Fruit fly (Drosophila melanogaster): Measurements from ENCODE around the gene CG43867.

Gene CG43867

dm6 chrX:921359-921758 is 6.4 kb downstream of the CG43867 start:
- TF ChIP-seq CG6163 (GFP tag; IDR thresholded peaks at IDR 0.05) = no peak
- TF ChIP-seq ss (GFP tag; optimal IDR thresholded peaks at IDR 0.05) = no peak
- TF ChIP-seq Gug (GFP tag; IDR thresholded peaks at IDR 0.05) = no peak
- no peak for TF ChIP-seq net (GFP tag; optimal IDR thresholded peaks at IDR 0.05)
- no peak for TF ChIP-seq Met (GFP tag; optimal IDR thresholded peaks at IDR 0.05)
- TF ChIP-seq Ets96B (tag; optimal IDR thresholded peaks at IDR 0.05) = no peak
- peak; percentile 40 for TF ChIP-seq Hr39 (GFP tag; optimal IDR thresholded peaks at IDR 0.05)
- TF ChIP-seq CG3032 (tag; optimal IDR thresholded peaks at IDR 0.05) = no peak
- TF ChIP-seq CG6792 (GFP tag; optimal IDR thresholded peaks at IDR 0.05) = peak; percentile 18
- peak; percentile 27 for TF ChIP-seq CG31627 (GFP tag; optimal IDR thresholded peaks at IDR 0.05)
- no peak for TF ChIP-seq Sox15 (GFP tag; optimal IDR thresholded peaks at IDR 0.05)
- no peak for TF ChIP-seq CG8319 (GFP tag; optimal IDR thresholded peaks at IDR 0.05)
- TF ChIP-seq Eip78C (GFP tag) = no peak
- TF ChIP-seq Blimp-1 (GFP tag; optimal IDR thresholded peaks at IDR 0.05) = no peak
- TF ChIP-seq Eip75B (GFP tag; optimal IDR thresholded peaks at IDR 0.05) = no peak
- TF ChIP-seq Smox (GFP tag; optimal IDR thresholded peaks at IDR 0.05) = no peak
- TF ChIP-seq CG11902 (GFP tag; optimal IDR thresholded peaks at IDR 0.05) = no peak
- TF ChIP-seq CG6854 (GFP tag; optimal IDR thresholded peaks at IDR 0.05) = no peak
- TF ChIP-seq Sox14 (GFP tag; optimal IDR thresholded peaks at IDR 0.05) = no peak
- TF ChIP-seq svp (GFP tag) = peak; percentile 54
- no peak for TF ChIP-seq fkh (GFP tag; optimal IDR thresholded peaks at IDR 0.05)
- no peak for TF ChIP-seq Sox102F (GFP tag; optimal IDR thresholded peaks at IDR 0.05)
- TF ChIP-seq CG10631 (GFP tag; optimal IDR thresholded peaks at IDR 0.05) = no peak

DNA sequence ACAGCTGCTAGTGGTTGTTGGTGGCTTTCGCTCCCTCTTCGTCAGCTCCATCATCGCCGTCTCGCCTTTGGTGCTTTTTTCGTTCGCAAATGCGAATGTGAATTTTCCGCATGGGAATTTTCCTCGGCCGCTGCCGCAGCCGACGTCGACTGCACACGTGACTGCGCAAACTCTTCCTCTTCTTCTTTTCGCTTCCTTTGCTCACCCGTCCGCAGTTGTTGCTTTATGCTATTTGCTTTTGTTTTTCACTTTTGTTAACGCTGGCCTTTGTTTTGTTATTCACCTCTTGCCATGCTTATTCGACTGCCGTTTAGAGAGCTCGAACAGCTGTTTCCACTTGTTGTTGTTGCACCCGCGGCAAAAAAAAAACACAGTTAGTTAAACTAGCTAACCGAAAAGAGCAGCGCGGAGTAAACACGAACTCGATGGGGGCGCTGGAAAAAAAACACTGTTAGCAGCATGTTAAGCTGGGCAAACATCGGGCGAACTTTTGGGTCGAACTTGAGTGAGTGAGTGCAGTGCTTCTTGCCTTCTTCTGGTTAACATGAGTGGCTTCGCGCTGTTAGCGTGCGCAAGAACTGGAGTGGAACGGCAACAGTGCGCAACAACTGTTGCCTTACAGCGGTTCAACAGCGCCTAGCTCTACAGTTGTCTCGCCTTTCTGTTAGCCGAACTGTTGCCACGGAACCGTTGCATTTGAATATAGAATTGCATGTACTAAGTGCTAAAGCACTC is 18.8 kb downstream of the CG43867 start:
- TF ChIP-seq Hr4 (GFP tag; optimal IDR thresholded peaks at IDR 0.05) = no peak
- peak in 1 of 2 experiments; percentile 47 for TF ChIP-seq ss (GFP tag; optimal IDR thresholded peaks at IDR 0.05)

dm6 chrX:900725-901345 is 26.9 kb downstream of the CG43867 start:
- peak; percentile 96 for TF ChIP-seq eg (GFP tag; IDR thresholded peaks at IDR 0.05)
- peak; percentile 75 for TF ChIP-seq fd85E (GFP tag; optimal IDR thresholded peaks at IDR 0.05)
- TF ChIP-seq Eip78C (GFP tag) = peak; percentile 98
- TF ChIP-seq CG6808 (GFP tag; optimal IDR thresholded peaks at IDR 0.05) = peak; percentile 83
- TF ChIP-seq CG34406 (GFP tag; optimal IDR thresholded peaks at IDR 0.05) = peak; percentile 84
- peak; percentile 92 for TF ChIP-seq dac (GFP tag; optimal IDR thresholded peaks at IDR 0.05)
- peak; percentile 93 for TF ChIP-seq OdsH (GFP tag; optimal IDR thresholded peaks at IDR 0.05)
- peak; percentile 66 for TF ChIP-seq Blimp-1 (GFP tag; optimal IDR thresholded peaks at IDR 0.05)
- TF ChIP-seq topi (GFP tag; optimal IDR thresholded peaks at IDR 0.05) = peak; percentile 95
- peak; percentile 92 for TF ChIP-seq CG6276 (GFP tag; optimal IDR thresholded peaks at IDR 0.05)
- peak; percentile 91 for TF ChIP-seq CG11902 (GFP tag; optimal IDR thresholded peaks at IDR 0.05)
- TF ChIP-seq Hr39 (GFP tag; optimal IDR thresholded peaks at IDR 0.05) = peak; percentile 95
- peak; percentile 96 for TF ChIP-seq pdm3 (GFP tag; optimal IDR thresholded peaks at IDR 0.05)
- TF ChIP-seq CG8632 (GFP tag; optimal IDR thresholded peaks at IDR 0.05) = peak; percentile 88
- peak; percentile 93 for TF ChIP-seq CG32006 (GFP tag; optimal IDR thresholded peaks at IDR 0.05)
- peak; percentile 95 for TF ChIP-seq Sox14 (GFP tag; optimal IDR thresholded peaks at IDR 0.05)
- peak; percentile 70 to 88 for TF ChIP-seq salr (GFP tag; optimal IDR thresholded peaks at IDR 0.05)
- peak; percentile 93 for TF ChIP-seq CG6792 (GFP tag; optimal IDR thresholded peaks at IDR 0.05)
- TF ChIP-seq CG10669 (GFP tag; optimal IDR thresholded peaks at IDR 0.05) = peak; percentile 92
- peak; percentile 94 for TF ChIP-seq CG15336 (GFP tag; IDR thresholded peaks at IDR 0.05)
- TF ChIP-seq spab (GFP tag; optimal IDR thresholded peaks at IDR 0.05) = peak; percentile 83
- peak; percentile 71 for TF ChIP-seq CG6854 (GFP tag; optimal IDR thresholded peaks at IDR 0.05)
- TF ChIP-seq Smox (GFP tag; optimal IDR thresholded peaks at IDR 0.05) = peak; percentile 92
- peak; percentile 94 for TF ChIP-seq CG6163 (GFP tag; IDR thresholded peaks at IDR 0.05)
- peak; percentile 91 for TF ChIP-seq Lpt (GFP tag; optimal IDR thresholded peaks at IDR 0.05)
- TF ChIP-seq CG1621 (tag; optimal IDR thresholded peaks at IDR 0.05) = peak; percentile 91
- TF ChIP-seq CG7368 (GFP tag; optimal IDR thresholded peaks at IDR 0.05) = peak; percentile 95
- TF ChIP-seq CG31627 (GFP tag; optimal IDR thresholded peaks at IDR 0.05) = peak; percentile 95
- TF ChIP-seq cyc (GFP tag; optimal IDR thresholded peaks at IDR 0.05) = peak; percentile 95
- peak; percentile 89 for TF ChIP-seq CG11294 (GFP tag; IDR thresholded peaks at IDR 0.05)
- TF ChIP-seq CG10631 (GFP tag; optimal IDR thresholded peaks at IDR 0.05) = peak; percentile 89
- TF ChIP-seq Sox102F (GFP tag; optimal IDR thresholded peaks at IDR 0.05) = peak; percentile 95
- TF ChIP-seq Hr4 (GFP tag; optimal IDR thresholded peaks at IDR 0.05) = peak; percentile 95
- peak; percentile 89 for TF ChIP-seq Ets96B (tag; optimal IDR thresholded peaks at IDR 0.05)
- peak; percentile 90 for TF ChIP-seq net (GFP tag; optimal IDR thresholded peaks at IDR 0.05)
